Worm (Caenorhabditis elegans): ENCODE results near the gene srx-85.

Gene srx-85

DNA sequence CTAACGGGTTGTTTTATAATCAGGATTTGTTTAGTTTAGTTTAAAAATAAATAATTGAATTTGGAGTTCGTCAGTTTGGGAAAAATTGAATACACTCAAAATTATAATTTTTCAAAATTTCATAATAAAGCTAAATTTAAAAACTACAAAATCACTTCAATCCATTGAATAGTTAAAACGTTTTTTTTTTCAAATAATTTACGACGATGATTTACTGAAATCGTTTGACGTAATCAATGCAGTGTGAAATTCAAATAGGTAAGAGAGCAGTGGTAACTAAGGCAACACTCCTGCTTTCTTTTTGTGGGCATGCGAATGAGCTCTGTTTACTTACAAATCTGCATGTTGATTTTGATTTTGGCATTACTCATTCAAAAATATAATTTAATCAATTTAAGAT is 7.3 kb upstream of the srx-85 start, which contains the start of gene F38B7.10:
Gene F38B7.10 (plus strand): TSS at position 301 of the 400 bp plus-strand sequence.
- no peak for TF ChIP-seq lin-32 (GFP tag; optimal IDR thresholded peaks at IDR 0.05)

DNA sequence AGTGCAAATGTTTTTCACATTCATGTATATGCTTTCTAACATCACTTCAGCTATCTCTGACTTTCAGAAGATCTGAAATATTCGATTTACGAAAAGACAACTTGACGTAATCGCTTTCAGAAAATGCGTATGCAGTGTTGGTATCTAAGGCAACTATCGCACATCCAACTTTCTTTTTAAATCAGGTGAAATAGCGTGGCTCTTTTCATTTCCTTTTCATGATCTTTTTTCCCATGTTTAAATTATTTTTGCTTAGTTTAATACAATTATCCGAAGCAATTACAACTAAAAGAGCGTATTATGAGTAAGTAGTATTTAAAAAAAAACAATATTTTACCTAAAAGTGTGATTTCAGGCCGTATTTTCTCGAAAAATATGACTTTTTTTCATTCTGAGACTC is 5.7 kb upstream of the srx-85 start, which contains the start of gene F38B7.11:
Gene F38B7.11 (plus strand): TSS at position 301 of the 400 bp plus-strand sequence.
- TF ChIP-seq ztf-11 (tag; optimal IDR thresholded peaks at IDR 0.05): no peak
- TF ChIP-seq unc-39 (tag; optimal IDR thresholded peaks at IDR 0.05): no peak
- TF ChIP-seq zip-8 (tag; optimal IDR thresholded peaks at IDR 0.05): no peak
- TF ChIP-seq unc-62 (GFP tag; optimal IDR thresholded peaks at IDR 0.05): no peak
- TF ChIP-seq unc-120 (tag; optimal IDR thresholded peaks at IDR 0.05; ENCODE audit: poor library complexity, severe bottlenecking): no peak
- TF ChIP-seq ceh-83 (GFP tag; optimal IDR thresholded peaks at IDR 0.05): no peak
- no peak for TF ChIP-seq hlh-1 (tag; optimal IDR thresholded peaks at IDR 0.05)
- no peak for TF ChIP-seq nhr-76 (tag; optimal IDR thresholded peaks at IDR 0.05)
- no peak for TF ChIP-seq pha-4 (tag; optimal IDR thresholded peaks at IDR 0.05)
- TF ChIP-seq snpc-4 (tag; optimal IDR thresholded peaks at IDR 0.05): no peak

DNA sequence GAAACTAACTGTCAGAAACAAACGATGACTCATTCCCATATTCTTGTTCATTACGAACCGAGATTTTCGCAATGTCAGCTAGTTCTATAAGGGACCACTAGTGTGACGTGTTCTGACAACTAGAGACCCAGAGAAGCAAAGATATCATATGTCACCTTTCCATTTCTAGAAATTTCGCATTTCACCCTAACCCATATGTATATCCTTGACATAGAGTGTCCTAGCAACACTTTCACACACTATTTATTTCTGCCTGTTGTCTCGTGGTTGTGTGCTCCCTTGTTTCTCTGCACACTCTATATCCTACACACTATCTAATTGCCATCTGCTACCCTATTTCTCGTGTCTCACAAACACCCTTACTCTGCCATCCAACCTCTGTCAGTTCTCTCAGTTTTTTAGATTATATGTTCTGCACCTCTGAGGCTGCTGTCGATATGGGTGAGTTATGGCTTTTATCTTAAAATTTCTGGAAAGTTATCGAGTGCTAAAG is 3.5 kb upstream of the srx-85 start, which contains the start of the genes F38B7.17 and F38B7.3:
Gene F38B7.17 (minus strand): TSS at position 51 of the 493 bp plus-strand sequence.
Gene F38B7.3 (plus strand): TSS at position 194 of the 493 bp plus-strand sequence.
- no peak for TF ChIP-seq ham-2 (GFP tag; optimal IDR thresholded peaks at IDR 0.05)
- peak; percentile 84 for TF ChIP-seq cnd-1 (tag; optimal IDR thresholded peaks at IDR 0.05)
- TF ChIP-seq lsy-2 (tag; optimal IDR thresholded peaks at IDR 0.05): peak; percentile 13
- peak; percentile 40 for TF ChIP-seq unc-62 (GFP tag; optimal IDR thresholded peaks at IDR 0.05)
- TF ChIP-seq hlh-1 (tag; optimal IDR thresholded peaks at IDR 0.05): peak; percentile 49
- no peak for TF ChIP-seq tbx-8 (GFP tag; optimal IDR thresholded peaks at IDR 0.05)
- TF ChIP-seq pha-4 (tag; optimal IDR thresholded peaks at IDR 0.05): peak; percentile 50
- peak; percentile 30 for TF ChIP-seq unc-120 (tag; optimal IDR thresholded peaks at IDR 0.05; ENCODE audit: poor library complexity, severe bottlenecking)
- TF ChIP-seq ces-1 (GFP tag; optimal IDR thresholded peaks at IDR 0.05): peak; percentile 30
- TF ChIP-seq lin-32 (GFP tag; optimal IDR thresholded peaks at IDR 0.05): peak; percentile 11

DNA sequence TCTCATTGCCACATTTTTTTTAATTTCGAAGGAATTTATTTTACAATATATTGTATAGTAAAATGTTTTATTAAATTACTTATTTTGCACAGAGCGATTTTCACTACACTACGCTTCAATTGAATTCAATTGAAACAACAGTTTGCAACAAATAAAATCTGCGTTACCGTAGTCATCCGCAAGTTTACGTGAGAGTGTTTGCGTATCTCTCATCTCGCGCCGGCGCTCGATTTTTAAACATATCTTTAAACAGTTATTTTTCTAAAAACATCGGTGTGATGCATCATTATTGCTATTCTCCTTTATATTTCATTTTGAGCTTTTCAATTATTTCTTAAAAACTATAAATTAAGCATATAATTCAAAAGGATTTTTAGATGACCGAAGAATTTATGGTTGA is 1.8 kb downstream of the srx-85 start, which contains the start of gene duo-1:
Gene duo-1 (plus strand): TSS at position 371 of the 400 bp plus-strand sequence.
- TF ChIP-seq unc-62 (GFP tag; optimal IDR thresholded peaks at IDR 0.05): no peak
- TF ChIP-seq lsy-2 (tag; optimal IDR thresholded peaks at IDR 0.05): peak; percentile 76

DNA sequence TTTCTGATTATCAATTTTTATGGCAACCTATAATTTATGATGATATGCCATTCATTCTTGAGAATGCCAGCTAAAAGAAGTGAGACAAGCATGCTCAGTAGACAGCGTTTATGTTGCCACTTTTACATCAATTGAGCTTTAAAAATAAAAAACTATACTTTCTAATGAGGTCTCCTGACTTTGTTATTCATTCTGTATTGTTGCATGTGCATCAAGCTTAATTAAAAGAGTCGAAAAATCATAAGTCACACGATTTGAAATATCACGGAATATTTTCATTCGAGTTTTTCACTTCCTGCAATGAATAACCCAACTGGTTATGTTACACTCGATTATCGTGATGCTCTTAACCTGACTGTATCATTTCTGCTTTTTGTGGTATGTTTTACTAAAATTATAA is 10.2 kb downstream of the srx-85 start, which contains the start of gene srx-86:
Gene srx-86 (plus strand): TSS at position 301 of the 400 bp plus-strand sequence.
- TF ChIP-seq sptf-1 (tag; optimal IDR thresholded peaks at IDR 0.05): no peak
- TF ChIP-seq mab-5 (tag; optimal IDR thresholded peaks at IDR 0.05): no peak
- no peak for TF ChIP-seq blmp-1 (tag; optimal IDR thresholded peaks at IDR 0.05)
- TF ChIP-seq nhr-76 (tag; optimal IDR thresholded peaks at IDR 0.05): no peak
- no peak for TF ChIP-seq mls-2 (tag; optimal IDR thresholded peaks at IDR 0.05)
- TF ChIP-seq tbx-8 (GFP tag; optimal IDR thresholded peaks at IDR 0.05): no peak
- TF ChIP-seq ham-2 (GFP tag; optimal IDR thresholded peaks at IDR 0.05): no peak
- TF ChIP-seq ztf-11 (tag; optimal IDR thresholded peaks at IDR 0.05): no peak
- no peak for TF ChIP-seq lsy-2 (tag; optimal IDR thresholded peaks at IDR 0.05)
- TF ChIP-seq unc-39 (tag; optimal IDR thresholded peaks at IDR 0.05): no peak
- no peak for TF ChIP-seq cnd-1 (tag; optimal IDR thresholded peaks at IDR 0.05)
- TF ChIP-seq ceh-83 (GFP tag; optimal IDR thresholded peaks at IDR 0.05): no peak
- no peak for TF ChIP-seq flh-1 (GFP tag; optimal IDR thresholded peaks at IDR 0.05)
- no peak for TF ChIP-seq unc-62 (GFP tag; optimal IDR thresholded peaks at IDR 0.05)
- TF ChIP-seq nhr-237 (tag; optimal IDR thresholded peaks at IDR 0.05): no peak
- no peak for TF ChIP-seq lin-13 (tag; optimal IDR thresholded peaks at IDR 0.05)
- no peak for TF ChIP-seq unc-120 (tag; optimal IDR thresholded peaks at IDR 0.05; ENCODE audit: poor library complexity, severe bottlenecking)
- TF ChIP-seq elt-1 (tag; optimal IDR thresholded peaks at IDR 0.05; ENCODE audit: borderline replicate concordance, insufficient read depth): no peak

DNA sequence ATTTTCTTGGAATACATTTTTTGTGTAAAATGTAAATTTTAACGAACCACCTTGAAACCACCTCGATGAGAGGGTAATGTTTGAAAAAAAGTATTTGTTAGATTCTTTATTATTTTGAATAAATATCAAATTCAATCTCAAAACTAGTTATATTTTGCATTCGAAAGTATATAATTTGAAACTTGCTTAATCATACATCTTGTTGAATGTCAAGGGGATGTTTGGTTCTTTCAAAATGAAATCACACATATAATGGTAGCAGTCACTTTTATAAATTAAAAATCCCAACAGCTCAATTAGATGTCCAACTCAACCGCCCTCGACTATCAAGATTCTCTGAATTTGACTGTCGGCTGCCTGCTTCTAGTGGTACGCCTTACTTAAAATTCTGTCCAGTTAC is 12.1 kb downstream of the srx-85 start, which contains the start of gene srx-87:
Gene srx-87 (plus strand): TSS at position 301 of the 400 bp plus-strand sequence.
- TF ChIP-seq nhr-76 (tag; optimal IDR thresholded peaks at IDR 0.05) (no peak), cnd-1 (tag; optimal IDR thresholded peaks at IDR 0.05) (no peak)

DNA sequence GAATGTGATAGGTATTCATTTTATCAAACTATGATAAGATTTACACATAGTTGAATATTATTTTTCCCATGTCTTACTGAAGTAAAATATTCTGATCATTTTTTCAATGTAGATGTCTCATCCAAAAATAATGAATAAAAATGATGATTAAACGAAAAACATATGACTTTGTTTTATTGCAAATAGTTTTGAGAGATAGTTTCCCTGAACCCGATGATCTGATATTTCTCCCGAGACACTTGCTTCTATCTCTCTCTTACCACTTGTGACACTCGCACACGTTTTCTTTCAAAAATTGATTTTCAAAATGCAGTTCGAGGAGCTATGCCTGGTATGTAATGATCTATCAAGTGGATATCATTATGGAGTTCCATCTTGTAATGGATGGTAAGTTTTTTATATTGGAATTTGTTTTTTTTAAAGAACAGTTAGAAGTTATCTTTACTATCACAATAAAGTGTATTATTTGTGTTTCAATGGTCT is 17.7 kb downstream of the srx-85 start, which contains the start of the genes nhr-101 and pms-2:
Gene nhr-101 (plus strand): TSS at position 308 of the 483 bp plus-strand sequence.
Gene pms-2 (minus strand): TSS at position 433 of the 483 bp plus-strand sequence.
- no peak for TF ChIP-seq ces-1 (GFP tag; optimal IDR thresholded peaks at IDR 0.05)
- TF ChIP-seq lin-13 (tag; optimal IDR thresholded peaks at IDR 0.05): no peak
- TF ChIP-seq mep-1 (tag; optimal IDR thresholded peaks at IDR 0.05): no peak
- no peak for TF ChIP-seq unc-120 (tag; optimal IDR thresholded peaks at IDR 0.05; ENCODE audit: poor library complexity, severe bottlenecking)
- no peak for TF ChIP-seq nhr-76 (tag; optimal IDR thresholded peaks at IDR 0.05)
- TF ChIP-seq nhr-12 (tag; optimal IDR thresholded peaks at IDR 0.05): no peak
- TF ChIP-seq lin-32 (GFP tag; optimal IDR thresholded peaks at IDR 0.05): no peak
- TF ChIP-seq nhr-237 (tag; optimal IDR thresholded peaks at IDR 0.05): no peak
